Worm (Caenorhabditis elegans): ENCODE measurements around the gene ift-139.

DNA sequence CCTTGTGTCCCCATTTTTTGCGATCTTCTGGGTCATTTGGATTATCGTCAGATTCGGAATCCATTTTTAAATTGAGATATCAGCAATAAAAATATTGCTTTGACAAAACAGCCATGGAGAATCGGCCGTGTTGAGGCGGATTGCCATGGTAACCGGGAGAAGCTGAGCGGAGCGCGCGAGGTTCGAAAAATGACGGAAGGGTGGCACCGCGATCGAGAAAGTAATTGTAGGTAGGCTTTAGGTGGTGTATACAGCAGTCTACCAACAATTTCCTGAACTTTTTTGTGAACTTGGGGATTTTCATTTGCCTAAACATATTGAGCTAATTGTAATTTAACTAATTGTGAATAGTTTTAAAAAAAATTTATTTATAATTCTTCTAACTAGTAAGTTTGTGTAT lies at the start of gene ift-139:
- TF ChIP-seq ceh-82 (tag; optimal IDR thresholded peaks at IDR 0.05), result no peak
- no peak for TF ChIP-seq aly-2 (tag; optimal IDR thresholded peaks at IDR 0.05)

All from whole organism, L2 larva.